Fruit fly (Drosophila melanogaster): ENCODE data around the gene sgl.
A peak's percentile ranks its signal among the peaks of the same experiment; 100 is the strongest.

The sgl gene

dm6 chr3L:6988942-6989569, 24.5 kb upstream of the sgl start (continued):
- TF ChIP-seq pdm3 (GFP tag; optimal IDR thresholded peaks at IDR 0.05) (peak; percentile 56), CG10631 (GFP tag; optimal IDR thresholded peaks at IDR 0.05) (peak; percentile 83), topi (GFP tag; optimal IDR thresholded peaks at IDR 0.05) (peak; percentile 74), CG4318 (GFP tag; optimal IDR thresholded peaks at IDR 0.05) (peak; percentile 78), dsx (GFP tag; optimal IDR thresholded peaks at IDR 0.05; ENCODE audit: poor library complexity, severe bottlenecking) (peak; percentile 61), vri (GFP tag; optimal IDR thresholded peaks at IDR 0.05) (no peak), CG34406 (GFP tag; optimal IDR thresholded peaks at IDR 0.05) (peak; percentile 78), acj6 (GFP tag; optimal IDR thresholded peaks at IDR 0.05) (peak; percentile 70), spab (GFP tag; optimal IDR thresholded peaks at IDR 0.05) (peak; percentile 82), net (GFP tag; optimal IDR thresholded peaks at IDR 0.05) (peak; percentile 68), Sox15 (GFP tag; optimal IDR thresholded peaks at IDR 0.05) (peak; percentile 69), CG1621 (tag; optimal IDR thresholded peaks at IDR 0.05) (no peak), CG10669 (GFP tag; optimal IDR thresholded peaks at IDR 0.05) (peak; percentile 70), CG11902 (GFP tag; optimal IDR thresholded peaks at IDR 0.05) (peak; percentile 73), Lpt (GFP tag; optimal IDR thresholded peaks at IDR 0.05) (peak; percentile 77), Sox102F (GFP tag; optimal IDR thresholded peaks at IDR 0.05) (peak; percentile 44), Eip78C (GFP tag) (peak; percentile 95), CG9139 (GFP tag; optimal IDR thresholded peaks at IDR 0.05) (peak; percentile 75), fkh (GFP tag; optimal IDR thresholded peaks at IDR 0.05) (peak; percentile 83), fd85E (GFP tag; optimal IDR thresholded peaks at IDR 0.05) (no peak), Sox14 (GFP tag; optimal IDR thresholded peaks at IDR 0.05) (peak; percentile 49), CG15336 (GFP tag; IDR thresholded peaks at IDR 0.05) (peak; percentile 76), Ets21C (GFP tag; optimal IDR thresholded peaks at IDR 0.05) (peak; percentile 21), ss (GFP tag; optimal IDR thresholded peaks at IDR 0.05) (peak; percentile 61 to 83), CG31627 (GFP tag; optimal IDR thresholded peaks at IDR 0.05) (peak; percentile 46), CG3032 (tag; optimal IDR thresholded peaks at IDR 0.05) (peak; percentile 84)

- TF ChIP-seq achi (GFP tag; optimal IDR thresholded peaks at IDR 0.05) (no peak), Smox (GFP tag; optimal IDR thresholded peaks at IDR 0.05) (no peak)
Observed at dm6 chr3L:6984486-6984885, 19.9 kb upstream of the sgl start, which contains the start of the genes CG32388 and CG43439. Gene CG32388 (minus strand): TSS chr3L:6984586. Gene CG43439 (minus strand): TSS chr3L:6984586.

dm6 chr3L:6981823-6982222, 17.3 kb upstream of the sgl start:
- TF ChIP-seq CG32006 (GFP tag; optimal IDR thresholded peaks at IDR 0.05): peak; percentile 27
- peak; percentile 22; the same call in 1 of the 2 replicates for TF ChIP-seq CG15336 (GFP tag; IDR thresholded peaks at IDR 0.05)
- peak; percentile 30 for TF ChIP-seq Eip78C (GFP tag)
- no peak for TF ChIP-seq Eip75B (GFP tag; optimal IDR thresholded peaks at IDR 0.05)
- peak; percentile 28 for TF ChIP-seq svp (GFP tag)
- TF ChIP-seq fkh (GFP tag; optimal IDR thresholded peaks at IDR 0.05): no peak
- peak; percentile 23 for TF ChIP-seq achi (GFP tag; optimal IDR thresholded peaks at IDR 0.05)

dm6 chr3L:6981109-6981741, 16.7 kb upstream of the sgl start:
- TF ChIP-seq Lpt (GFP tag; optimal IDR thresholded peaks at IDR 0.05): no peak
- TF ChIP-seq CG16779 (tag; optimal IDR thresholded peaks at IDR 0.05): no peak
- no peak for TF ChIP-seq Eip78C (GFP tag)
- no peak for TF ChIP-seq acj6 (GFP tag; optimal IDR thresholded peaks at IDR 0.05)
- no peak for TF ChIP-seq CG6276 (GFP tag; optimal IDR thresholded peaks at IDR 0.05)
- TF ChIP-seq Hr39 (GFP tag; optimal IDR thresholded peaks at IDR 0.05): no peak
- TF ChIP-seq spab (GFP tag; optimal IDR thresholded peaks at IDR 0.05): no peak
- no peak for TF ChIP-seq Sox15 (GFP tag; optimal IDR thresholded peaks at IDR 0.05)
- no peak for TF ChIP-seq Hr4 (GFP tag; optimal IDR thresholded peaks at IDR 0.05)
- TF ChIP-seq CG15336 (GFP tag; IDR thresholded peaks at IDR 0.05): no peak
- TF ChIP-seq CG11762 (GFP tag; optimal IDR thresholded peaks at IDR 0.05; ENCODE audit: insufficient read depth): no peak
- TF ChIP-seq Smox (GFP tag; optimal IDR thresholded peaks at IDR 0.05): no peak
- no peak for TF ChIP-seq fd59A (GFP tag; optimal IDR thresholded peaks at IDR 0.05)
- TF ChIP-seq Sox14 (GFP tag; optimal IDR thresholded peaks at IDR 0.05): no peak
- TF ChIP-seq fd85E (GFP tag; optimal IDR thresholded peaks at IDR 0.05): no peak
- no peak for TF ChIP-seq CG3032 (tag; optimal IDR thresholded peaks at IDR 0.05)
- TF ChIP-seq vri (GFP tag; optimal IDR thresholded peaks at IDR 0.05): no peak
- TF ChIP-seq Ets21C (GFP tag; optimal IDR thresholded peaks at IDR 0.05): no peak
- no peak for TF ChIP-seq CG3919 (GFP tag; optimal IDR thresholded peaks at IDR 0.05)
- TF ChIP-seq esn (GFP tag; optimal IDR thresholded peaks at IDR 0.05): no peak

Measured in whole organism, prepupa.